Worm (Caenorhabditis elegans): ENCODE measurements around the gene C40H1.7.

DNA sequence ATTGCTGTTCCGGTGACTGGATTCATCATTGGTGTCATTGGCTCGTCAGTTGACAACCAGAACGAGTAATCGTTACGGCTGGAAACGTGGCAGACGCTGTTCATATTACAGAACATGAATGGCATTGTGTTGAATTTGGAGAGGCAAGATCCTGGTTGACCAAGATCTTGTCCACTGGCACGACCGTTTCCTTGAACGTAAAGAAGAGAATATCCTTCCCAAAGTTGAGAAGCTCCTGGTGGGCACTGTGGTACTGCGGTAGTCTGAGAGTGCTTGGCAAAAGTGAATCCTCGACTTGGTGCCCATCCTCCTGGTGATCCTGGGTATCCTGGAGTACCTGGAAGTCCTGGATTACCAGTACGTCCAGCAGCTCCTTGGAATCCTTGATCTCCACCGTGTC, 13.1 kb downstream of the C40H1.7 start:
- TF ChIP-seq ceh-34 (tag; optimal IDR thresholded peaks at IDR 0.05) (no peak), K02D7.2 (tag; optimal IDR thresholded peaks at IDR 0.05) (no peak), nfya-1 (tag; optimal IDR thresholded peaks at IDR 0.05) (no peak), F13H6.1 (tag; optimal IDR thresholded peaks at IDR 0.05) (no peak), nhr-11 (tag; optimal IDR thresholded peaks at IDR 0.05) (no peak), unc-3 (GFP tag; conservative IDR thresholded peaks at IDR 0.05) (no peak), unc-3 (tag; optimal IDR thresholded peaks at IDR 0.05) (no peak), pha-4 (tag; optimal IDR thresholded peaks at IDR 0.05) (no peak), fkh-10 (GFP tag; optimal IDR thresholded peaks at IDR 0.05) (no peak), ama-1 (optimal IDR thresholded peaks at IDR 0.05) (no peak)

All from whole organism, late embryonic.